Fruit fly (Drosophila melanogaster) whole organism, embryonic: ENCODE measurements around the gene CG44362.

Experiments used
- Asciz ChIP-seq: fragments of 200-800 bp; sonication (Bioruptor generic); optimal IDR thresholded peaks from 2 replicates; lab custom pipeline; 2017; ENCODE audit warnings: missing biosample characterization, mild to moderate bottlenecking, missing genetic modification characterization, missing genetic modification reagents
- CG10654 ChIP-seq: fragments of 200-800 bp; sonication (Bioruptor generic); optimal IDR thresholded peaks from 2 replicates; lab custom pipeline; 2016; ENCODE audit warnings: missing biosample characterization, missing genetic modification characterization
- CG11085 ChIP-seq: fragments of 200-800 bp; sonication (Bioruptor generic); IDR thresholded peaks from 2 replicates; pipeline ENCODE4 v1.3.6; 2022; ENCODE audit warnings: missing biosample characterization, missing genetic modification characterization
- CG11398 ChIP-seq: fragments of 200-800 bp; sonication (Bioruptor generic); optimal IDR thresholded peaks from 2 replicates; lab custom pipeline; 2016; ENCODE audit warnings: missing biosample characterization, missing genetic modification characterization
- CG11723 ChIP-seq: fragments of 200-800 bp; sonication (Bioruptor generic); optimal IDR thresholded peaks from 2 replicates; lab custom pipeline; 2017; ENCODE audit warnings: missing biosample characterization, mild to moderate bottlenecking, missing genetic modification characterization
- CG13296 ChIP-seq: fragments of 200-800 bp; sonication (Bioruptor generic); optimal IDR thresholded peaks from 3 replicates; lab custom pipeline; 2018; ENCODE audit warnings: missing biosample characterization, mild to moderate bottlenecking, missing genetic modification characterization
- CG13624 ChIP-seq: fragments of 200-800 bp; sonication (Bioruptor generic); optimal IDR thresholded peaks from 2 replicates; lab custom pipeline; 2016; ENCODE audit warnings: missing biosample characterization, missing genetic modification characterization
- CG15514 ChIP-seq: fragments of 200-800 bp; sonication (Bioruptor generic); optimal IDR thresholded peaks from 3 replicates; lab custom pipeline; 2017; ENCODE audit warnings: missing biosample characterization, missing genetic modification characterization, mild to moderate bottlenecking, moderate library complexity, missing genetic modification reagents
- CG18011 ChIP-seq: fragments of 200-800 bp; sonication (Bioruptor generic); optimal IDR thresholded peaks from 2 replicates; lab custom pipeline; 2017; ENCODE audit warnings: missing biosample characterization, missing genetic modification characterization, mild to moderate bottlenecking, moderate library complexity, missing genotype
- CG18476 ChIP-seq: fragments of 200-800 bp; sonication (Bioruptor generic); optimal IDR thresholded peaks from 2 replicates; lab custom pipeline; 2016; ENCODE audit warnings: missing biosample characterization, mild to moderate bottlenecking, missing genetic modification characterization
- CG2199 ChIP-seq: fragments of 200-800 bp; sonication (Bioruptor generic); IDR thresholded peaks from 3 replicates; pipeline ENCODE4 v1.3.6; 2022; ENCODE audit warnings: missing biosample characterization, missing genetic modification characterization
- CG31224 ChIP-seq: fragments of 200-800 bp; sonication (Bioruptor generic); IDR thresholded peaks from 2 replicates; pipeline ENCODE4 v1.3.6; 2022; ENCODE audit warnings: missing biosample characterization, missing genetic modification characterization
- CG3726 ChIP-seq: fragments of 200-800 bp; sonication (Bioruptor generic); IDR thresholded peaks from 3 replicates; pipeline ENCODE4, ENCODE4 v1.3.6; 2022; ENCODE audit warnings: missing biosample characterization, missing genetic modification characterization
- CG42726 ChIP-seq: fragments of 200-800 bp; sonication (Bioruptor generic); IDR thresholded peaks from 2 replicates; pipeline ENCODE4 v1.3.6; 2022; ENCODE audit warnings: missing biosample characterization, missing genetic modification characterization; ENCODE audit not compliant: partially characterized antibody
- CG4820 ChIP-seq: fragments of 200-800 bp; sonication (Bioruptor generic); optimal IDR thresholded peaks from 3 replicates; lab custom pipeline; 2016; ENCODE audit warnings: missing biosample characterization, missing genetic modification characterization
- CG6254 ChIP-seq: fragments of 200-800 bp; sonication (Bioruptor generic); optimal IDR thresholded peaks from 3 replicates; lab custom pipeline; 2017; ENCODE audit warnings: mild to moderate bottlenecking, missing biosample characterization, missing genetic modification reagents, missing genetic modification characterization
- CG6791 ChIP-seq: fragments of 200-800 bp; sonication (Bioruptor generic); IDR thresholded peaks from 3 replicates; pipeline ENCODE4 v1.3.6; 2022; ENCODE audit warnings: missing biosample characterization, missing genetic modification characterization; ENCODE audit not compliant: partially characterized antibody
- CG7357 ChIP-seq: fragments of 200-800 bp; sonication (Bioruptor generic); IDR thresholded peaks from 3 replicates; pipeline ENCODE4 v1.3.6; 2022; ENCODE audit warnings: missing biosample characterization, missing genetic modification characterization
- CG7786 ChIP-seq: fragments of 200-800 bp; sonication (Bioruptor generic); optimal IDR thresholded peaks from 2 replicates; lab custom pipeline; 2016; ENCODE audit warnings: missing biosample characterization, missing genetic modification characterization
- CrebB ChIP-seq: fragments of 200-800 bp; sonication (Bioruptor generic); optimal IDR thresholded peaks from 3 replicates; lab custom pipeline; 2018; ENCODE audit warnings: missing biosample characterization, mild to moderate bottlenecking, missing genetic modification characterization
- Dbx ChIP-seq: fragments of 200-800 bp; sonication (Bioruptor generic); IDR thresholded peaks from 3 replicates; pipeline ENCODE4 v1.3.6; 2022; ENCODE audit warnings: missing biosample characterization, missing genetic modification characterization
- Dref ChIP-seq: fragments of 200-800 bp; sonication (Bioruptor generic); IDR thresholded peaks from 2 replicates; pipeline ENCODE4 v1.3.6; 2022; ENCODE audit warnings: missing biosample characterization, missing genetic modification characterization
- HLH4C ChIP-seq: fragments of 200-800 bp; sonication (Bioruptor generic); IDR thresholded peaks from 3 replicates; pipeline ENCODE4 v1.3.6; 2022; ENCODE audit warnings: missing biosample characterization, missing genetic modification characterization; ENCODE audit not compliant: partially characterized antibody
- Hey ChIP-seq: fragments of 200-800 bp; sonication (Bioruptor generic); optimal IDR thresholded peaks from 3 replicates; lab custom pipeline; 2018; ENCODE audit warnings: missing biosample characterization, mild to moderate bottlenecking, missing genetic modification characterization
- Hsf ChIP-seq: fragments of 200-800 bp; sonication (Bioruptor generic); optimal IDR thresholded peaks from 3 replicates; lab custom pipeline; 2016; ENCODE audit warnings: missing biosample characterization, missing genetic modification characterization
- Kr ChIP-seq: fragments of 200-800 bp; sonication (Bioruptor generic); optimal IDR thresholded peaks from 2 replicates; lab custom pipeline; 2017; ENCODE audit warnings: missing biosample characterization, mild to moderate bottlenecking, missing genetic modification characterization
- Sry-β ChIP-seq: fragments of 200-800 bp; sonication (Bioruptor generic); optimal IDR thresholded peaks from 2 replicates; lab custom pipeline; 2018; ENCODE audit warnings: missing biosample characterization, mild to moderate bottlenecking, missing genetic modification characterization, moderate library complexity
- abd-A ChIP-seq: fragments of 200-800 bp; sonication (Bioruptor generic); optimal IDR thresholded peaks from 3 replicates; lab custom pipeline; 2019; ENCODE audit warnings: missing biosample characterization, mild to moderate bottlenecking, missing genetic modification characterization, moderate library complexity
- btn ChIP-seq: fragments of 200-800 bp; sonication (Bioruptor generic); optimal IDR thresholded peaks from 2 replicates; lab custom pipeline; 2016; ENCODE audit warnings: missing biosample characterization, missing genetic modification characterization
- chinmo ChIP-seq: fragments of 200-800 bp; sonication (Bioruptor generic); IDR thresholded peaks from 4 replicates; pipeline ENCODE4 v1.3.6; 2022; ENCODE audit warnings: missing biosample characterization, missing genetic modification characterization; ENCODE audit not compliant: partially characterized antibody
- crol ChIP-seq: fragments of 200-800 bp; sonication (Bioruptor generic); IDR thresholded peaks from 2 replicates; pipeline ENCODE4 v1.3.6; 2022; ENCODE audit warnings: missing biosample characterization, missing genetic modification characterization
- dan ChIP-seq: fragments of 200-800 bp; sonication (Bioruptor generic); IDR thresholded peaks from 2 replicates; pipeline ENCODE4 v1.3.6; 2022; ENCODE audit warnings: missing biosample characterization, missing genetic modification characterization
- danr ChIP-seq: fragments of 200-800 bp; sonication (Bioruptor generic); IDR thresholded peaks from 2 replicates; pipeline ENCODE4 v1.3.6; 2022; ENCODE audit warnings: missing biosample characterization, missing genetic modification characterization
- disco-r ChIP-seq: fragments of 200-800 bp; sonication (Bioruptor generic); optimal IDR thresholded peaks from 2 replicates; lab custom pipeline; 2016; ENCODE audit warnings: missing biosample characterization, missing genetic modification characterization
- dpn ChIP-seq, 2 experiments: fragments of 200-800 bp; sonication (Bioruptor generic); optimal IDR thresholded peaks; 3 replicates each; lab custom pipeline; 2016; ENCODE audit warnings: missing biosample characterization in 2 of 2, missing genetic modification characterization in 2 of 2
- gce ChIP-seq: fragments of 200-800 bp; sonication (Bioruptor generic); IDR thresholded peaks from 3 replicates; pipeline ENCODE4 v1.3.6; 2022; ENCODE audit warnings: missing biosample characterization, missing genetic modification characterization
- gro ChIP-seq: fragments of 200-800 bp; sonication (Bioruptor generic); optimal IDR thresholded peaks from 2 replicates; lab custom pipeline; 2016; ENCODE audit warnings: missing biosample characterization, missing genetic modification characterization
- jigr1 ChIP-seq: fragments of 200-800 bp; sonication (Bioruptor generic); IDR thresholded peaks from 3 replicates; pipeline ENCODE4 v1.3.6; 2022; ENCODE audit warnings: missing biosample characterization, missing genetic modification characterization
- mirr ChIP-seq: fragments of 200-800 bp; sonication (Bioruptor generic); optimal IDR thresholded peaks from 3 replicates; lab custom pipeline; 2018; ENCODE audit warnings: missing biosample characterization, mild to moderate bottlenecking, missing genetic modification characterization
- nerfin-1 ChIP-seq: fragments of 200-800 bp; sonication (Bioruptor generic); optimal IDR thresholded peaks from 3 replicates; lab custom pipeline; 2019; ENCODE audit warnings: missing biosample characterization, mild to moderate bottlenecking, missing genetic modification characterization, moderate library complexity
- nerfin-2 ChIP-seq: fragments of 200-800 bp; sonication (Bioruptor generic); IDR thresholded peaks from 2 replicates; pipeline ENCODE4 v1.3.6; 2022; ENCODE audit warnings: missing biosample characterization, missing genetic modification characterization; ENCODE audit not compliant: partially characterized antibody
- oc ChIP-seq: fragments of 200-800 bp; sonication (Bioruptor generic); optimal IDR thresholded peaks from 2 replicates; lab custom pipeline; 2018; ENCODE audit warnings: missing biosample characterization, mild to moderate bottlenecking, missing genetic modification characterization, moderate library complexity
- pros ChIP-seq: fragments of 200-800 bp; sonication (Bioruptor generic); optimal IDR thresholded peaks from 3 replicates; lab custom pipeline; 2019; ENCODE audit warnings: missing biosample characterization, mild to moderate bottlenecking, missing genetic modification characterization, moderate library complexity
- pum ChIP-seq: fragments of 200-800 bp; sonication (Bioruptor generic); optimal IDR thresholded peaks from 2 replicates; lab custom pipeline; 2016; ENCODE audit warnings: missing biosample characterization, missing genetic modification characterization
- sd ChIP-seq: fragments of 200-800 bp; sonication (Bioruptor generic); optimal IDR thresholded peaks from 3 replicates; lab custom pipeline; 2018; ENCODE audit warnings: missing biosample characterization, mild to moderate bottlenecking, missing genetic modification characterization, moderate library complexity
- tio ChIP-seq: fragments of 200-800 bp; sonication (Bioruptor generic); optimal IDR thresholded peaks from 2 replicates; lab custom pipeline; 2017; ENCODE audit warnings: missing biosample characterization, missing genetic modification characterization, inconsistent platforms
- twi ChIP-seq: fragments of 200-800 bp; optimal IDR thresholded peaks from 2 replicates; lab custom pipeline; 2019; ENCODE audit warnings: missing biosample characterization, mild to moderate bottlenecking, missing genetic modification characterization, moderate library complexity

Gene CG44362

DNA sequence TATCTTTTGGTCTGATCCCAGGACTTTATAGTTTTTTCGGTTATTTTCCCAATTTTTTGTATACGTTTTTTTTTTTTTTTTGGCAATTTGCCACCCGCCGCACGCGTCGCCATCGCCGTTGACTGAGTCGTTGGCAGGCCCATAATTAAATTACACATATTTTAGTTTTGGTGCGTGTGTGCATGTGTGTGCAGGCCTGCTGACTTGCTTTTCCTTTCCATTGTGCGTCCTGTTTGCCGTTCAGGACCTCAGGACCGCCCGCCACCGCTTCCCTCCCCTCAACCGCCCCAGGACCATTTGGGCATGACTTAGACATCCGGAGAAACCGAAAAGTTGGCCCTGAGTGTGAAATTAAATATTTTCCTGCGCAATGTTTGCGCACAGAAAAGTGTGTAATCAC lies 23.6 kb downstream of the CG44362 start (continued):
- TF ChIP-seq CG13296 (GFP tag; lab: Kevin White, UChicago), result no peak
- TF ChIP-seq, all 482 proteins: peak for 21

- TF ChIP-seq crol (peak; percentile 78), nerfin-2 (GFP tag; lab: Robert Waterston, UW) (no peak), Kr (GFP tag; lab: Kevin White, UChicago) (peak; percentile 75), CG10654 (no peak), abd-A (tag; lab: Kevin White, UChicago) (peak; percentile 50), mirr (GFP tag; lab: Kevin White, UChicago) (peak; percentile 4), disco-r (GFP tag; lab: Kevin White, UChicago) (no peak), CG7786 (no peak), nerfin-1 (tag; lab: Kevin White, UChicago) (peak; percentile 32), oc (tag; lab: Kevin White, UChicago) (peak; percentile 69), CrebB (tag; lab: Kevin White, UChicago) (peak; percentile 3), CG7357 (GFP tag; lab: Robert Waterston, UW) (no peak), twi (tag; lab: Kevin White, UChicago) (peak; percentile 35), pros (GFP tag; lab: Kevin White, UChicago) (peak; percentile 92), Dbx (0 out of 3 replicates have a peak, but pooled peaks have one; percentile 21), chinmo (GFP tag; lab: Robert Waterston, UW) (0 out of 4 replicates have a peak, but pooled peaks have one; percentile 16), CG42726 (peak; percentile 49; the same call in 1 of the 2 replicates), CG11085 (GFP tag; lab: Robert Waterston, UW) (no peak), CG15514 (GFP tag; lab: Kevin White, UChicago) (no peak), CG2199 (GFP tag; lab: Robert Waterston, UW) (peak; percentile 22; the same call in 1 of the 3 replicates), Hey (tag; lab: Kevin White, UChicago) (peak; percentile 97)
These were observed 24.6 kb downstream of the CG44362 start for dm6 chr3L:11421905-11422304.

dm6 chr3L:11422338-11422802 lies 25.0 kb downstream of the CG44362 start:
- no peak; the same call in 1 of the 2 replicates for TF ChIP-seq dan (GFP tag; lab: Robert Waterston, UW)
- TF ChIP-seq sd, result no peak
- TF ChIP-seq tio (GFP tag; lab: Kevin White, UChicago), result peak; percentile 54
- no peak for TF ChIP-seq gro
- peak; percentile 33; the same call in 1 of the 2 replicates for TF ChIP-seq CG31224 (GFP tag; lab: Robert Waterston, UW)
- peak; percentile 78 for TF ChIP-seq CG18476 (GFP tag; lab: Kevin White, UChicago)
- peak; percentile 84 for TF ChIP-seq CG4820 (GFP tag; lab: Kevin White, UChicago)
- TF ChIP-seq CG6254, result peak; percentile 71
- peak; percentile 80 for TF ChIP-seq Asciz (GFP tag; lab: Kevin White, UChicago)
- peak; percentile 53; the same call in 1 of the 3 replicates for TF ChIP-seq gce
- no peak for TF ChIP-seq Sry-β (GFP tag; lab: Kevin White, UChicago)
- peak; percentile 6 for TF ChIP-seq btn (GFP tag; lab: Kevin White, UChicago)
- peak; percentile 19 for TF ChIP-seq CG11398 (GFP tag; lab: Kevin White, UChicago)
- TF ChIP-seq mirr (GFP tag; lab: Kevin White, UChicago), result no peak
- peak; percentile 29 to 59 for TF ChIP-seq dpn (GFP tag; optimal IDR thresholded peaks at IDR 0.05; lab: Kevin White, UChicago)
- no peak for TF ChIP-seq CG6791 (GFP tag; lab: Robert Waterston, UW)
- peak; percentile 34 for TF ChIP-seq CG11723 (GFP tag; lab: Kevin White, UChicago)
- peak; percentile 63 for TF ChIP-seq pum (GFP tag; lab: Kevin White, UChicago)
- TF ChIP-seq danr (GFP tag; lab: Robert Waterston, UW), result peak; percentile 49; the same call in 1 of the 2 replicates
- no peak for TF ChIP-seq Dref (GFP tag; lab: Robert Waterston, UW)
- peak; percentile 78; the same call in 1 of the 3 replicates for TF ChIP-seq CG3726 (GFP tag; lab: Robert Waterston, UW)
- peak; percentile 61 for TF ChIP-seq CG13624 (GFP tag; lab: Kevin White, UChicago)
- TF ChIP-seq CG18011 (GFP tag; lab: Kevin White, UChicago), result no peak
- TF ChIP-seq jigr1 (GFP tag; lab: Robert Waterston, UW), result peak; percentile 38; the same call in 1 of the 3 replicates
- no peak for TF ChIP-seq HLH4C
- peak; percentile 59 for TF ChIP-seq Hsf (GFP tag; lab: Kevin White, UChicago)
